Worm (Caenorhabditis elegans) whole organism, late embryonic: ENCODE data around the gene F08G2.4.

Experiments
- C08G9.2 ChIP-seq: sonication (generic microtip); optimal IDR thresholded peaks from 2 replicates; lab custom pipeline; 2016; ENCODE audit warnings: mild to moderate bottlenecking, missing genetic modification characterization, moderate library complexity, missing compliant biosample characterization
- F13H6.1 ChIP-seq: sonication (generic microtip); optimal IDR thresholded peaks from 2 replicates; lab custom pipeline; 2016; ENCODE audit warnings: missing genetic modification characterization, missing compliant biosample characterization
- ceh-18 ChIP-seq: sonication (generic microtip); optimal IDR thresholded peaks from 2 replicates; lab custom pipeline; 2016; ENCODE audit warnings: missing genetic modification characterization, missing compliant biosample characterization
- ceh-2 ChIP-seq: sonication (generic microtip); optimal IDR thresholded peaks from 2 replicates; lab custom pipeline; 2016; ENCODE audit warnings: missing genotype, missing genetic modification characterization, missing compliant biosample characterization
- ceh-24 ChIP-seq: sonication (generic microtip); optimal IDR thresholded peaks from 2 replicates; lab custom pipeline; 2016; ENCODE audit warnings: mild to moderate bottlenecking, missing genetic modification characterization, missing compliant biosample characterization
- ceh-31 ChIP-seq: sonication (generic microtip); optimal IDR thresholded peaks from 2 replicates; lab custom pipeline; 2016; ENCODE audit warnings: missing genetic modification characterization, missing compliant biosample characterization
- ceh-34 ChIP-seq: sonication (generic microtip); optimal IDR thresholded peaks from 2 replicates; lab custom pipeline; 2016; ENCODE audit warnings: mild to moderate bottlenecking, missing genetic modification characterization, missing compliant biosample characterization
- ceh-6 ChIP-seq: fragments of 200-800 bp; sonication (Bioruptor generic); optimal IDR thresholded peaks from 2 replicates; lab custom pipeline; 2018; ENCODE audit warnings: mild to moderate bottlenecking, missing genetic modification characterization, missing compliant biosample characterization
- che-1 ChIP-seq: sonication (generic microtip); optimal IDR thresholded peaks from 2 replicates; lab custom pipeline; 2016; ENCODE audit warnings: mild to moderate bottlenecking, missing genetic modification characterization, missing compliant biosample characterization
- dve-1 ChIP-seq: sonication (generic microtip); optimal IDR thresholded peaks from 2 replicates; lab custom pipeline; 2017; ENCODE audit warnings: antibody characterized with exemption, mild to moderate bottlenecking, missing genetic modification characterization, missing compliant biosample characterization
- fax-1 ChIP-seq: sonication (generic microtip); optimal IDR thresholded peaks from 2 replicates; lab custom pipeline; 2016; ENCODE audit warnings: missing genotype, missing genetic modification characterization, missing compliant biosample characterization
- fkh-10 ChIP-seq: fragments of 150-350 bp; optimal IDR thresholded peaks from 2 replicates; lab custom pipeline; 2014; ENCODE audit warnings: missing biosample characterization, missing genetic modification reagents, missing genetic modification characterization
- fkh-6 ChIP-seq: sonication (generic microtip); optimal IDR thresholded peaks from 2 replicates; lab custom pipeline; 2016; ENCODE audit warnings: missing genetic modification characterization, missing compliant biosample characterization
- hlh-15 ChIP-seq: sonication (generic microtip); optimal IDR thresholded peaks from 2 replicates; lab custom pipeline; 2016; ENCODE audit warnings: missing genetic modification characterization, missing compliant biosample characterization
- hlh-30 ChIP-seq: sonication (generic microtip); optimal IDR thresholded peaks from 2 replicates; lab custom pipeline; 2017; ENCODE audit warnings: antibody characterized with exemption, missing genetic modification characterization, missing compliant biosample characterization; ENCODE audit not compliant: insufficient read depth
- hlh-6 ChIP-seq: sonication (generic microtip); optimal IDR thresholded peaks from 2 replicates; lab custom pipeline; 2016; ENCODE audit warnings: missing genotype, missing genetic modification characterization, missing compliant biosample characterization
- hlh-8 ChIP-seq: sonication (generic microtip); optimal IDR thresholded peaks from 2 replicates; lab custom pipeline; 2016; ENCODE audit warnings: missing genotype, missing genetic modification characterization, missing compliant biosample characterization
- lim-6 ChIP-seq: sonication (generic microtip); optimal IDR thresholded peaks from 2 replicates; lab custom pipeline; 2016; ENCODE audit warnings: missing genetic modification characterization, missing compliant biosample characterization
- lin-11 ChIP-seq: fragments of 200-800 bp; sonication (Bioruptor generic); optimal IDR thresholded peaks from 2 replicates; lab custom pipeline; 2018; ENCODE audit warnings: mild to moderate bottlenecking, missing genetic modification characterization, missing compliant biosample characterization
- nhr-11 ChIP-seq: fragments of 150-350 bp; optimal IDR thresholded peaks from 2 replicates; lab custom pipeline; 2014; ENCODE audit warnings: missing biosample characterization, missing genetic modification characterization
- pat-9 ChIP-seq: fragments of 200-800 bp; sonication (Bioruptor generic); optimal IDR thresholded peaks from 2 replicates; lab custom pipeline; 2018; ENCODE audit warnings: mild to moderate bottlenecking, missing genetic modification characterization, moderate library complexity, missing compliant biosample characterization
- sdc-2 ChIP-seq: sonication (generic microtip); optimal IDR thresholded peaks from 2 replicates; lab custom pipeline; 2016; ENCODE audit warnings: missing genotype, missing genetic modification characterization, missing compliant biosample characterization
- syd-9 ChIP-seq: sonication (generic microtip); optimal IDR thresholded peaks from 2 replicates; lab custom pipeline; 2016; ENCODE audit warnings: mild to moderate bottlenecking, missing genetic modification characterization, moderate library complexity, missing compliant biosample characterization
- tbx-2 ChIP-seq: sonication (generic microtip); optimal IDR thresholded peaks from 2 replicates; lab custom pipeline; 2016; ENCODE audit warnings: missing genetic modification characterization, missing compliant biosample characterization
- unc-42 ChIP-seq: sonication (generic microtip); optimal IDR thresholded peaks from 2 replicates; lab custom pipeline; 2016; ENCODE audit warnings: missing genotype, missing genetic modification characterization, missing compliant biosample characterization
- unc-55 ChIP-seq: sonication (generic microtip); optimal IDR thresholded peaks from 2 replicates; lab custom pipeline; 2017; ENCODE audit warnings: missing biosample characterization, missing genetic modification reagents, missing genetic modification characterization
- unc-86 ChIP-seq: sonication (generic microtip); optimal IDR thresholded peaks from 2 replicates; lab custom pipeline; 2016; ENCODE audit warnings: missing genetic modification characterization, missing compliant biosample characterization
- ztf-16 ChIP-seq: sonication (generic microtip); optimal IDR thresholded peaks from 2 replicates; lab custom pipeline; 2017; ENCODE audit warnings: missing genetic modification characterization, missing compliant biosample characterization

The F08G2.4 gene

DNA sequence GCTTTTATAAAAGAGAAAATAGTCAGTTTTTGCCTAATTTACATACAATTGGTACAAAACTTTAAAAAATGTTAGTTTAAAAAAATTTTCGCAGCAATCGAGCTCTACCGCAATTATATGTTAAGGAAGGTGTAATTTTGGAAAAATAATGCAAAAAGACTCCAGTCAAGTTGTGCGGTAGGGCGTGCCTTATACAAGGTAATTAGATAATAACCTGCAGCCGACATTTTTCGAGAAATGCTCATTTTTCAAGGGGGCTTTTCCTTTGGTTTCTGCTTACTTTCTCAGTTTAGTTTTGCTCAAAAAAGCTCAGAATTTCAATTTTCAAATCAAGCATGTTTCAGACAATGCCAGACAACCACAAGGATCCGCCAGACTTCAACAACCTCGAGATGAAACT, at the start of gene F08G2.4:
Gene F08G2.4, plus strand, starts transcription at position 348 of the 400 bp plus-strand sequence.
- TF ChIP-seq syd-9: no peak
- TF ChIP-seq unc-42: no peak
- TF ChIP-seq unc-55 (GFP tag; lab: Kevin White, UChicago): no peak

ce11 chrII:13780792-13781248, 49.6 kb upstream of the F08G2.4 start:
- TF ChIP-seq tbx-2 (no peak), ceh-34 (no peak), lin-11 (tag; lab: Kevin White, UChicago) (no peak), nhr-11 (tag; lab: Kevin White, UChicago) (no peak), unc-86 (tag; lab: Kevin White, UChicago) (no peak), dve-1 (tag; lab: Kevin White, UChicago) (peak; percentile 87)

- TF ChIP-seq hlh-30 (tag; lab: Kevin White, UChicago): no peak
- no peak for TF ChIP-seq C08G9.2
- no peak for TF ChIP-seq hlh-15 (tag; lab: Kevin White, UChicago)
- TF ChIP-seq ceh-18 (tag; lab: Kevin White, UChicago): no peak
- TF ChIP-seq F13H6.1: no peak
- no peak for TF ChIP-seq ceh-2 (tag; lab: Kevin White, UChicago)
- no peak for TF ChIP-seq che-1
- no peak for TF ChIP-seq hlh-6 (tag; lab: Kevin White, UChicago)
- no peak for TF ChIP-seq ceh-6 (GFP tag; lab: Kevin White, UChicago)
- no peak for TF ChIP-seq unc-42
These were observed 46.5 kb upstream of the F08G2.4 start, which contains the start of gene C01B9.4 for ce11 chrII:13783880-13784279. C01B9.4 (minus strand) TSS chrII:13783980.

DNA sequence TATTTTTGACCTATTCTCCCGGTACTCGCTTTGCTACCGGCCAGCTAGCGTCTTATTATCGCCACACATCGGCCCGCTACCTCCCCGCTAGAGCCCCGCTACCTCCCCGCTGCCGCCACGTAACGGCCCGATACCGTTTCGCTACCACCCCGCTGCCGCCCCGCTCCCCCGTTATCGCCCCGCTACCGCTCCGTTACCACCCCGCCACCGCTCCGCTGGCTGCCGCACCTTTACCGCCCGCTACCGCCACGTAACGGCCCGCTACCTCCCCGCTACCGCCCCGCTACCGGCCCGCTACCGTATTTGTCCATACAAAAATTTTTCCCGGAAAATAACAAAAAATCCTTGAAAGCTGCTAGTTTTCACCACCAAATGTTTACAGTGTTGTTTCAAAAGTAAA, 44.8 kb upstream of the F08G2.4 start:
- TF ChIP-seq fkh-6 (tag; lab: Kevin White, UChicago) (no peak), lim-6 (tag; lab: Kevin White, UChicago) (no peak), fax-1 (tag; lab: Kevin White, UChicago) (no peak), pat-9 (tag; lab: Kevin White, UChicago) (no peak), ceh-2 (tag; lab: Kevin White, UChicago) (no peak)

DNA sequence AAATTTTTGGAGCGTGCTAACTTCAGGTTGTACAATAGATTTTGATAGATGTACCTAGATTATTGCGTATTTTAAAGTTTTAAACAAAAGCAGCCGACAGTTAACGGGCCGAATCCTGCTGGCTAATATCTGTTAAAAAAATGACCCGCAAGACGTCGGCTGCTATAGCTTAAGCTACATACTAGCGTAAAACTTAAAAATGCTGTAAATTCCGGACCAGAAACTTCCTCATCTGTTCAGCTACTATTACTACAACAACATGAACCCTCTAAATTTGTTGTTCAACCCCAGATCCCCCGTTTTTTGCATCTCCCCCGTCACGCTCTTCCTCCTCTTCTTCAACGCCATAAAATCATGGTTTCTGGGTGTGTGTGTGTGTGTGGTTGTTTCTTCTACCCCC, 43.5 kb upstream of the F08G2.4 start:
- TF ChIP-seq ceh-31 (tag; lab: Kevin White, UChicago) (no peak), fkh-10 (GFP tag; lab: Kevin White, UChicago) (no peak), sdc-2 (tag; lab: Kevin White, UChicago) (no peak), hlh-30 (tag; lab: Kevin White, UChicago) (no peak)
- TF ChIP-seq, all 69 proteins: peak for 0

- TF ChIP-seq hlh-8 (tag; lab: Kevin White, UChicago) (peak; percentile 40), dve-1 (tag; lab: Kevin White, UChicago) (no peak)
- TF ChIP-seq, all 69 proteins: peak for 1
These were observed 41.6 kb upstream of the F08G2.4 start for ce11 chrII:13788813-13789212.

ce11 chrII:13789714-13790113, 40.7 kb upstream of the F08G2.4 start:
- TF ChIP-seq ztf-16: no peak
- no peak for TF ChIP-seq ceh-24
- TF ChIP-seq ceh-18 (tag; lab: Kevin White, UChicago): peak; percentile 37

DNA sequence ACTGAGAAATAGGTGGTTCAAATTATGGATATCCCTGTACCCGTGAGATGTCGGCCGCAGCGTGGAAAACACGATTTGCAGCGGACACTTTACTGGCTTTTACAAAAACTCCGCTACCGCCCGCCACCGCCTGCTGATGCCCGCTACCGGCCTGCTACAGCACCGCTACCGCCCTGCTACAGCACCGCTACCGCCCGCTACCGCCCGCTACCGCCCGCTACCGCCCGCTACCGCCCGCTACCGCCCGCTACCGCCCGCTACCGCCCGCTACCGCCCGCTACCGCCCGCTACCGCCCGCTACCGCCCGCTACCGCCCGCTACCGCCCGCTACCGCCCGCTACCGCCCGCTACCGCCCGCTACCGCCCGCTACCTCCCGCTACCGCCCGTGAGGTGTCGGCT, 39.7 kb upstream of the F08G2.4 start:
- TF ChIP-seq ceh-6 (GFP tag; lab: Kevin White, UChicago): peak; percentile 9
- TF ChIP-seq, all 69 proteins: peak for 1; not testable (repeated sequence) for 68
